Worm (Caenorhabditis elegans): Measurements from ENCODE around the gene R10E4.6.

ce11 chrIII:4332543-4333042 lies 39.4 kb downstream of the R10E4.6 start, which contains the start of gene cdk-12:
- TF ChIP-seq aptf-3 (GFP tag; IDR thresholded peaks at IDR 0.05) (no peak), snpc-1.1 (tag; optimal IDR thresholded peaks at IDR 0.05; ENCODE audit: insufficient read depth) (no peak), nhr-80 (tag; optimal IDR thresholded peaks at IDR 0.05) (peak; percentile 7), F10E7.11 (tag; optimal IDR thresholded peaks at IDR 0.05) (no peak)

All from whole organism, young adult.